Fruit fly (Drosophila melanogaster) whole organism, embryonic: Measurements from ENCODE around the gene Gyc88E.

ENCODE experiments used
- Antp ChIP-seq: fragments of 200-800 bp; sonication (Bioruptor generic); optimal IDR thresholded peaks from 3 replicates; lab custom pipeline; 2016; ENCODE audit warnings: missing biosample characterization, missing genetic modification characterization
- Awh ChIP-seq: fragments of 200-800 bp; sonication (Bioruptor generic); IDR thresholded peaks from 2 replicates; pipeline ENCODE4, ENCODE4 v1.3.6; 2022; ENCODE audit warnings: missing biosample characterization, missing genetic modification characterization
- Blimp-1 ChIP-seq: fragments of 200-800 bp; sonication (Bioruptor generic); optimal IDR thresholded peaks from 3 replicates; lab custom pipeline; 2018; ENCODE audit warnings: missing biosample characterization, missing genetic modification characterization, mild to moderate bottlenecking, moderate library complexity, missing genetic modification reagents
- CG1024 ChIP-seq: fragments of 200-800 bp; sonication (Bioruptor generic); IDR thresholded peaks from 2 replicates; pipeline ENCODE4 v1.3.6; 2022; ENCODE audit warnings: missing biosample characterization, missing genetic modification characterization
- CG10321 ChIP-seq: fragments of 200-800 bp; sonication (Bioruptor generic); IDR thresholded peaks from 2 replicates; pipeline ENCODE4 v1.3.6; 2022; ENCODE audit warnings: missing biosample characterization, missing genetic modification characterization
- CG10959 ChIP-seq: fragments of 200-800 bp; sonication (Bioruptor generic); IDR thresholded peaks from 2 replicates; pipeline ENCODE4 v1.3.6; 2022; ENCODE audit warnings: missing biosample characterization, missing genetic modification characterization
- CG1233 ChIP-seq: fragments of 200-800 bp; sonication (Bioruptor generic); optimal IDR thresholded peaks from 4 replicates; lab custom pipeline; 2018; ENCODE audit warnings: missing biosample characterization, mild to moderate bottlenecking, missing genetic modification characterization
- CG12769 ChIP-seq: fragments of 200-800 bp; sonication (Bioruptor generic); optimal IDR thresholded peaks from 2 replicates; lab custom pipeline; 2019; ENCODE audit warnings: missing biosample characterization, mild to moderate bottlenecking, missing genetic modification characterization, moderate library complexity
- CG13624 ChIP-seq: fragments of 200-800 bp; sonication (Bioruptor generic); optimal IDR thresholded peaks from 2 replicates; lab custom pipeline; 2016; ENCODE audit warnings: missing biosample characterization, missing genetic modification characterization
- CG14965 ChIP-seq: fragments of 200-800 bp; sonication (Bioruptor generic); optimal IDR thresholded peaks from 2 replicates; lab custom pipeline; 2016; ENCODE audit warnings: missing biosample characterization, missing genetic modification characterization, borderline replicate concordance
- CG15011 ChIP-seq: fragments of 200-800 bp; sonication (Bioruptor generic); optimal IDR thresholded peaks from 3 replicates; lab custom pipeline; 2018; ENCODE audit warnings: missing biosample characterization, mild to moderate bottlenecking, missing genetic modification characterization
- CG17186 ChIP-seq: fragments of 200-800 bp; sonication (Bioruptor generic); optimal IDR thresholded peaks from 3 replicates; lab custom pipeline; 2017; ENCODE audit warnings: missing biosample characterization, missing genetic modification reagents, missing genetic modification characterization
- CG30431 ChIP-seq: fragments of 200-800 bp; sonication (Bioruptor generic); optimal IDR thresholded peaks from 2 replicates; lab custom pipeline; 2017; ENCODE audit warnings: missing biosample characterization, missing genetic modification characterization
- CG4617 ChIP-seq: fragments of 200-800 bp; sonication (Bioruptor generic); optimal IDR thresholded peaks from 3 replicates; lab custom pipeline; 2016; ENCODE audit warnings: missing biosample characterization, missing genetic modification characterization, borderline replicate concordance
- CG6254 ChIP-seq: fragments of 200-800 bp; sonication (Bioruptor generic); optimal IDR thresholded peaks from 3 replicates; lab custom pipeline; 2017; ENCODE audit warnings: mild to moderate bottlenecking, missing biosample characterization, missing genetic modification reagents, missing genetic modification characterization
- CG6765 ChIP-seq: fragments of 200-800 bp; sonication (Bioruptor generic); optimal IDR thresholded peaks from 3 replicates; lab custom pipeline; 2017; ENCODE audit warnings: missing biosample characterization, mild to moderate bottlenecking, missing genetic modification characterization
- CG7839 ChIP-seq: fragments of 200-800 bp; sonication (Bioruptor generic); optimal IDR thresholded peaks from 3 replicates; lab custom pipeline; 2018; ENCODE audit warnings: missing biosample characterization, mild to moderate bottlenecking, missing genetic modification characterization, moderate library complexity
- CG7928 ChIP-seq: fragments of 200-800 bp; sonication (Bioruptor generic); optimal IDR thresholded peaks from 2 replicates; lab custom pipeline; 2017; ENCODE audit warnings: missing biosample characterization, mild to moderate bottlenecking, missing genetic modification characterization
- CG8765 ChIP-seq: fragments of 200-800 bp; sonication (Bioruptor generic); IDR thresholded peaks from 2 replicates; pipeline ENCODE4 v1.3.6; 2022; ENCODE audit warnings: missing biosample characterization, missing genetic modification characterization
- D ChIP-seq, 2 experiments: fragments of 200-800 bp in 1 of 2; fragments of >200 bp in 1 of 2; sonication (Bioruptor generic) in 1 of 2; optimal IDR thresholded peaks; 2 replicates in 1 of 2; 3 replicates in 1 of 2; lab custom pipeline; 2017; ENCODE audit warnings: mild to moderate bottlenecking in 1 of 2, missing biosample characterization in 1 of 2, missing genetic modification characterization in 1 of 2, missing genetic modification reagents in 1 of 2
- Dll ChIP-seq: fragments of 200-800 bp; sonication (Bioruptor generic); IDR thresholded peaks from 4 replicates; pipeline ENCODE4 v1.3.6; 2022; ENCODE audit warnings: missing biosample characterization, missing genetic modification characterization; ENCODE audit not compliant: partially characterized antibody
- Dp ChIP-seq: fragments of 200-800 bp; sonication (Bioruptor generic); optimal IDR thresholded peaks from 2 replicates; lab custom pipeline; 2018; ENCODE audit warnings: missing biosample characterization, mild to moderate bottlenecking, missing genetic modification characterization, moderate library complexity
- GATAe ChIP-seq: fragments of 200-800 bp; sonication (Bioruptor generic); conservative IDR thresholded peaks from 2 replicates; pipeline ENCODE4 v1.3.6; 2022; ENCODE audit warnings: missing biosample characterization, missing genetic modification characterization
- Lhr ChIP-seq: fragments of 200-800 bp; sonication (Bioruptor generic); optimal IDR thresholded peaks from 3 replicates; lab custom pipeline; 2017; ENCODE audit warnings: mild to moderate bottlenecking, missing biosample characterization, missing genetic modification reagents, missing genetic modification characterization
- NFAT ChIP-seq: fragments of 200-800 bp; sonication (Bioruptor generic); IDR thresholded peaks from 2 replicates; pipeline ENCODE4 v1.3.6; 2022; ENCODE audit warnings: missing biosample characterization, missing genetic modification characterization
- Optix ChIP-seq: fragments of 200-800 bp; sonication (Bioruptor generic); IDR thresholded peaks from 3 replicates; pipeline ENCODE4 v1.3.6; 2022; ENCODE audit warnings: missing biosample characterization, missing genetic modification characterization
- Ptx1 ChIP-seq: fragments of 200-800 bp; sonication (Bioruptor generic); IDR thresholded peaks from 2 replicates; pipeline ENCODE4 v1.3.6; 2022; ENCODE audit warnings: missing biosample characterization, missing genetic modification characterization
- Rx ChIP-seq: fragments of 200-800 bp; sonication (Bioruptor generic); IDR thresholded peaks from 2 replicates; pipeline ENCODE4 v1.3.6; 2022; ENCODE audit warnings: missing biosample characterization, missing genetic modification characterization
- Scr ChIP-seq: fragments of 200-800 bp; sonication (Bioruptor generic); IDR thresholded peaks from 2 replicates; pipeline ENCODE4 v1.3.6; 2022; ENCODE audit warnings: missing biosample characterization, missing genetic modification characterization; ENCODE audit not compliant: partially characterized antibody
- Tbp ChIP-seq: fragments of >200 bp; optimal IDR thresholded peaks from 2 replicates; lab custom pipeline; 2018; ENCODE audit warnings: missing biosample characterization, missing genetic modification characterization
- Xbp1 ChIP-seq: fragments of 200-800 bp; sonication (Bioruptor generic); optimal IDR thresholded peaks from 3 replicates; lab custom pipeline; 2016; ENCODE audit warnings: missing biosample characterization, mild to moderate bottlenecking, missing genetic modification characterization
- bsh ChIP-seq, 2 experiments: fragments of 200-800 bp; sonication (Bioruptor generic); optimal IDR thresholded peaks; 2 replicates each; lab custom pipeline; 2017 to 2018; ENCODE audit warnings: mild to moderate bottlenecking in 2 of 2, missing biosample characterization in 2 of 2, missing genetic modification characterization in 2 of 2, moderate library complexity in 1 of 2
- cad ChIP-seq: fragments of >200 bp; optimal IDR thresholded peaks from 2 replicates; lab custom pipeline; 2017; ENCODE audit warnings: missing biosample characterization, missing genetic modification characterization
- emc ChIP-seq: fragments of 200-800 bp; sonication (Bioruptor generic); optimal IDR thresholded peaks from 2 replicates; lab custom pipeline; 2016; ENCODE audit warnings: missing biosample characterization, missing genetic modification characterization
- eyg ChIP-seq: fragments of 200-800 bp; sonication (Bioruptor generic); optimal IDR thresholded peaks from 3 replicates; lab custom pipeline; 2016; ENCODE audit warnings: missing biosample characterization, missing genetic modification characterization
- gem ChIP-seq: fragments of 200-800 bp; sonication (Bioruptor generic); optimal IDR thresholded peaks from 2 replicates; lab custom pipeline; 2019; ENCODE audit warnings: missing biosample characterization, mild to moderate bottlenecking, missing genetic modification characterization, moderate library complexity
- gfzf ChIP-seq: fragments of 200-800 bp; sonication (Bioruptor generic); optimal IDR thresholded peaks from 2 replicates; lab custom pipeline; 2016; ENCODE audit warnings: missing biosample characterization, mild to moderate bottlenecking, missing genetic modification characterization, moderate library complexity
- grau ChIP-seq: fragments of 200-800 bp; optimal IDR thresholded peaks from 3 replicates; lab custom pipeline; 2019; ENCODE audit warnings: missing biosample characterization, mild to moderate bottlenecking, missing genetic modification characterization, moderate library complexity
- hbn ChIP-seq: fragments of 200-800 bp; sonication (Bioruptor generic); IDR thresholded peaks from 2 replicates; pipeline ENCODE4 v1.3.6; 2022; ENCODE audit warnings: missing biosample characterization, missing genetic modification characterization; ENCODE audit not compliant: partially characterized antibody
- jumu ChIP-seq: fragments of 200-800 bp; sonication (Bioruptor generic); optimal IDR thresholded peaks from 3 replicates; lab custom pipeline; 2016; ENCODE audit warnings: missing biosample characterization, missing genetic modification characterization
- kay ChIP-seq: fragments of 200-800 bp; sonication (Bioruptor generic); optimal IDR thresholded peaks from 2 replicates; lab custom pipeline; 2016; ENCODE audit warnings: missing biosample characterization, missing genetic modification characterization
- lilli ChIP-seq: fragments of 200-800 bp; sonication (Bioruptor generic); optimal IDR thresholded peaks from 3 replicates; lab custom pipeline; 2016; ENCODE audit warnings: missing biosample characterization, missing genetic modification characterization
- maf-S ChIP-seq: fragments of 200-800 bp; sonication (Bioruptor generic); optimal IDR thresholded peaks from 2 replicates; lab custom pipeline; 2016; ENCODE audit warnings: missing biosample characterization, missing genetic modification characterization
- phol ChIP-seq: fragments of 200-800 bp; sonication (Bioruptor generic); optimal IDR thresholded peaks from 3 replicates; lab custom pipeline; 2018; ENCODE audit warnings: missing biosample characterization, mild to moderate bottlenecking, missing genetic modification characterization, moderate library complexity
- sima ChIP-seq: fragments of 200-800 bp; sonication (Bioruptor generic); optimal IDR thresholded peaks from 2 replicates; lab custom pipeline; 2016; ENCODE audit warnings: missing biosample characterization, missing genetic modification characterization
- stwl ChIP-seq: fragments of 200-800 bp; sonication (Bioruptor generic); optimal IDR thresholded peaks from 3 replicates; lab custom pipeline; 2018; ENCODE audit warnings: missing biosample characterization, mild to moderate bottlenecking, missing genetic modification characterization, moderate library complexity
- toy ChIP-seq: fragments of 200-800 bp; sonication (Bioruptor generic); IDR thresholded peaks from 2 replicates; pipeline ENCODE4 v1.3.6; 2022; ENCODE audit warnings: missing biosample characterization, missing genetic modification characterization

The Gyc88E gene

DNA sequence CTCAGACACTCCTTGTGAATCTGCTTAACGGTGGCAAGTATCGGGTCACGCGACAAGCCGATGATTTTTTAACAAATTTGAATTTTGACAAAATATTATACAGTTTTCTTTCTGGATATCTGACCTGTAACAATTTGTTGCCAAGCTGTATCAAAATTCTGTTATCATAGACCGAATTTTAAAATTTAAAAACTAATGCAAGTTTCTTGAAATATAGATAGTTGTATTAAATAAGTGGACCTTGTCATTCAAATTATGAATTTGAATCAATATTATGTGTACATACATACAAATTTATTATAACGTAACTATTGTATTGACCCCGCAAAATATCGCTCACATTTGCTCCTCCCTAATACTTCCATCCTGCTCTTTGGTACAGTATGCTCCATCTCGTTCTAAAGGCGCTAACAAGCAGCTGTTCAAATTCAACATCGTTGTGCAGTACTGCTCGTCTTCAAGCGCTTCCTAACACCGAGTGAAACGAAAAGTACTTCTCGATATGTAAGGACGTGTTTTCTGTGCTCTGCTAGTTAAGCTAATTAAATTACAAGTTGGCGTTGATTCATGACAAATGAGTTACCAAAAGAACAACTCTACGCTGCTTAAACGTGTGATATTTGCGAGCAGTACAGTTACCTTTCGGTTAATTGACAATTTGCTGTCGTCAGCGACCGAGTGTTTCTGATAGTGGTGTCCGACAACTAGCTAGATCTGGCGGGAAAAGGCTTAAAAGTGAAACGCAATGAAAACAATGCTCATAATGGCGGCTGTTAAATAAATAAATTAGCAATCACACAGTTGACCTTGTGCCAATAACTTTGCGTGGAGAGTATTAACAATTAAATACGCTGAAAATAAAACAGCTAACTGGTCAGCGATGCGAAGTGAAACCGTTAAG is 46.2 kb downstream of the Gyc88E start, which contains the start of the genes Kpc1 and CG42542 (continued):
- no peak for TF ChIP-seq D (optimal IDR thresholded peaks at IDR 0.05; lab: Kevin White, UChicago)
- peak; percentile 11 for TF ChIP-seq D (GFP tag; optimal IDR thresholded peaks at IDR 0.05; lab: Kevin White, UChicago)
- TF ChIP-seq CG10959 (GFP tag; lab: Robert Waterston, UW), result peak; percentile 54; the same call in 1 of the 2 replicates
- TF ChIP-seq CG30431, result peak; percentile 47
- TF ChIP-seq emc, result peak; percentile 27
- no peak for TF ChIP-seq CG6254 (GFP tag; lab: Kevin White, UChicago)
- peak; percentile 11 for TF ChIP-seq CG1233
- no peak for TF ChIP-seq CG12769 (tag; lab: Kevin White, UChicago)
- TF ChIP-seq Blimp-1 (GFP tag; lab: Kevin White, UChicago), result peak; percentile 90
- TF ChIP-seq stwl (tag; lab: Kevin White, UChicago), result peak; percentile 87
- TF ChIP-seq Dll (GFP tag; lab: Robert Waterston, UW), result peak; percentile 96
- peak; percentile 56 for TF ChIP-seq kay (GFP tag; lab: Kevin White, UChicago)
- peak; percentile 54 for TF ChIP-seq phol
- TF ChIP-seq GATAe, result no peak
- no peak for TF ChIP-seq CG1024 (GFP tag; lab: Robert Waterston, UW)
- peak; percentile 77 for TF ChIP-seq jumu (GFP tag; lab: Kevin White, UChicago)
- peak; percentile 72 for TF ChIP-seq grau (tag; lab: Kevin White, UChicago)
- TF ChIP-seq Scr (GFP tag; lab: Robert Waterston, UW), result peak; percentile 95
- TF ChIP-seq Lhr (GFP tag; lab: Kevin White, UChicago), result peak; percentile 56
- TF ChIP-seq Dp (GFP tag; lab: Kevin White, UChicago), result peak; percentile 83
- peak; percentile 20 for TF ChIP-seq CG15011
- peak; percentile 89 for TF ChIP-seq lilli
- no peak for TF ChIP-seq cad
- TF ChIP-seq Antp (GFP tag; lab: Kevin White, UChicago), result peak; percentile 49
- peak; percentile 20 for TF ChIP-seq CG17186
- TF ChIP-seq CG13624 (GFP tag; lab: Kevin White, UChicago), result peak; percentile 78
- peak in 1 of 2 experiments; percentile 60 for TF ChIP-seq bsh (GFP tag; optimal IDR thresholded peaks at IDR 0.05; lab: Kevin White, UChicago)
- no peak for TF ChIP-seq Tbp
- TF ChIP-seq CG10321 (GFP tag; lab: Robert Waterston, UW), result peak; percentile 86
- TF ChIP-seq Rx (GFP tag; lab: Robert Waterston, UW), result peak; percentile 47; the same call in 1 of the 2 replicates
- no peak for TF ChIP-seq toy (GFP tag; lab: Robert Waterston, UW)
- TF ChIP-seq maf-S (GFP tag; lab: Kevin White, UChicago), result peak; percentile 63
- TF ChIP-seq hbn, result peak; percentile 89
- peak; percentile 57; the same call in 1 of the 3 replicates for TF ChIP-seq Optix (GFP tag; lab: Robert Waterston, UW)
- TF ChIP-seq CG7839, result no peak
- peak; percentile 63 for TF ChIP-seq Ptx1 (GFP tag; lab: Robert Waterston, UW)
- no peak; the same call in 1 of the 2 replicates for TF ChIP-seq CG8765 (GFP tag; lab: Robert Waterston, UW)
- peak; percentile 87 for TF ChIP-seq NFAT (GFP tag; lab: Robert Waterston, UW)
- no peak for TF ChIP-seq CG7928
- TF ChIP-seq sima (GFP tag; lab: Kevin White, UChicago), result no peak
- TF ChIP-seq gem (tag; lab: Kevin White, UChicago), result no peak
- peak; percentile 24 for TF ChIP-seq eyg
- peak; percentile 79 for TF ChIP-seq Xbp1
- peak; percentile 83 for TF ChIP-seq CG4617
- TF ChIP-seq gfzf (GFP tag; lab: Kevin White, UChicago), result peak; percentile 23
- no peak; the same call in 1 of the 2 replicates for TF ChIP-seq Awh (GFP tag; lab: Robert Waterston, UW)
- peak; percentile 13 for TF ChIP-seq CG6765
- TF ChIP-seq CG14965, result no peak
